Worm (Caenorhabditis elegans): ENCODE measurements around the gene srw-84.

ce11 chrV:19394750-19395149 lies 13.7 kb downstream of the srw-84 start, which contains the start of gene C25F9.8:
- TF ChIP-seq hnd-1 (tag; optimal IDR thresholded peaks at IDR 0.05) (no peak), tra-4 (tag; optimal IDR thresholded peaks at IDR 0.05) (no peak), sea-1 (GFP tag; conservative IDR thresholded peaks at IDR 0.05) (no peak), tbx-37 (GFP tag; conservative IDR thresholded peaks at IDR 0.05) (no peak), hmg-4 (GFP tag; optimal IDR thresholded peaks at IDR 0.05) (no peak)

Data from whole organism, early embryonic.